Fruit fly (Drosophila melanogaster) whole organism, pupa: Measurements from ENCODE around the gene CG46426.
A peak's percentile ranks its signal among the peaks of the same experiment; 100 is the strongest.

Experiments used
- CG12605 ChIP-seq: fragments of 200-800 bp; sonication (Bioruptor generic); IDR thresholded peaks from 2 replicates; pipeline ENCODE4 v1.3.6; 2022; ENCODE audit warnings: missing biosample characterization, missing genetic modification characterization
- CG15710 ChIP-seq: fragments of 200-800 bp; sonication (Bioruptor generic); optimal IDR thresholded peaks from 2 replicates; lab custom pipeline; 2018; ENCODE audit warnings: missing biosample characterization, mild to moderate bottlenecking, missing genetic modification characterization, moderate library complexity
- CG32121 ChIP-seq: fragments of 200-800 bp; sonication (Bioruptor generic); IDR thresholded peaks from 2 replicates; pipeline ENCODE4 v1.3.6; 2022; ENCODE audit warnings: missing biosample characterization, missing genetic modification characterization
- CG4496 ChIP-seq: fragments of 200-800 bp; sonication (Bioruptor generic); IDR thresholded peaks from 3 replicates; pipeline ENCODE4 v1.3.6; 2022; ENCODE audit warnings: missing biosample characterization, missing genetic modification characterization
- CG8159 ChIP-seq: fragments of 200-800 bp; sonication (Bioruptor generic); optimal IDR thresholded peaks from 3 replicates; lab custom pipeline; 2018; ENCODE audit warnings: missing biosample characterization, mild to moderate bottlenecking, missing genetic modification characterization, moderate library complexity
- CG8301 ChIP-seq: fragments of 200-800 bp; sonication (Bioruptor generic); optimal IDR thresholded peaks from 2 replicates; lab custom pipeline; 2018; ENCODE audit warnings: missing biosample characterization, mild to moderate bottlenecking, missing genetic modification characterization
- D1 ChIP-seq: fragments of 200-800 bp; sonication (Bioruptor generic); optimal IDR thresholded peaks from 2 replicates; lab custom pipeline; 2018; ENCODE audit warnings: missing biosample characterization, mild to moderate bottlenecking, missing genetic modification characterization, moderate library complexity
- EcR ChIP-seq: fragments of 200-800 bp; sonication (Bioruptor generic); optimal IDR thresholded peaks from 3 replicates; lab custom pipeline; 2019; ENCODE audit warnings: missing biosample characterization, missing genetic modification characterization, mild to moderate bottlenecking, moderate library complexity, missing genetic modification reagents
- Ets98B ChIP-seq: fragments of 200-800 bp; sonication (Bioruptor generic); IDR thresholded peaks from 2 replicates; pipeline ENCODE4 v1.3.6; 2022; ENCODE audit warnings: missing biosample characterization, missing genetic modification characterization
- Snoo ChIP-seq: fragments of 200-800 bp; sonication (Bioruptor generic); optimal IDR thresholded peaks from 3 replicates; lab custom pipeline; 2017; ENCODE audit warnings: missing biosample characterization, mild to moderate bottlenecking, missing genetic modification characterization, inconsistent platforms
- gl ChIP-seq: fragments of 200-800 bp; sonication (Bioruptor generic); optimal IDR thresholded peaks from 2 replicates; lab custom pipeline; 2018; ENCODE audit warnings: missing biosample characterization, mild to moderate bottlenecking, missing genetic modification characterization
- rn ChIP-seq: fragments of 200-800 bp; sonication (Bioruptor generic); IDR thresholded peaks from 2 replicates; pipeline ENCODE4 v1.3.6; 2022; ENCODE audit warnings: missing biosample characterization, missing genetic modification characterization

- TF ChIP-seq CG12605 (GFP tag; lab: Robert Waterston, UW) (no peak), Snoo (tag; lab: Kevin White, UChicago) (no peak), CG32121 (GFP tag; lab: Robert Waterston, UW) (0 out of 2 replicates have a peak, but pooled peaks have one; percentile 13), EcR (GFP tag; lab: Kevin White, UChicago) (no peak), CG8159 (tag; lab: Kevin White, UChicago) (no peak), D1 (tag; lab: Kevin White, UChicago) (no peak), rn (GFP tag; lab: Robert Waterston, UW) (no peak), CG15710 (tag; lab: Kevin White, UChicago) (no peak), CG8301 (tag; lab: Kevin White, UChicago) (peak; percentile 18), Ets98B (GFP tag; lab: Robert Waterston, UW) (no peak), gl (tag; lab: Kevin White, UChicago) (no peak), CG4496 (no peak)
Measured at dm6 chr2L:11812781-11813664, 29.6 kb upstream of the CG46426 start.
